Worm (Caenorhabditis elegans) whole organism, L4/young adult: ENCODE measurements around the gene cyn-13.

Source experiments
- W03F9.2 ChIP-seq: fragments of 150-350 bp; optimal IDR thresholded peaks from 2 replicates; lab custom pipeline; 2014; ENCODE audit warnings: missing biosample characterization, missing genetic modification characterization
- dao-5 ChIP-seq: sonication (generic microtip); optimal IDR thresholded peaks from 2 replicates; lab custom pipeline; 2016; ENCODE audit warnings: missing genotype, missing genetic modification characterization, moderate library complexity, missing compliant biosample characterization
- him-1 ChIP-seq: sonication (generic microtip); optimal IDR thresholded peaks from 2 replicates; lab custom pipeline; 2016; ENCODE audit warnings: missing genotype, missing genetic modification reagents, missing genetic modification characterization, missing compliant biosample characterization

ce11 chrIV:17116345-17116744, at the start of gene cyn-13:
- TF ChIP-seq him-1 (tag; lab: Kevin White, UChicago) (no peak), W03F9.2 (no peak), dao-5 (tag; lab: Kevin White, UChicago) (no peak)
